Worm (Caenorhabditis elegans) whole organism, L4 larva: Measurements from ENCODE around the gene nhr-210.

Experiments
- D1046.2 ChIP-seq: fragments of 200-800 bp; sonication (Bioruptor generic); IDR thresholded peaks from 2 replicates; pipeline ENCODE4 v1.3.6; 2022; ENCODE audit warnings: missing genetic modification characterization, missing compliant biosample characterization
- F26F4.8 ChIP-seq: fragments of 200-800 bp; sonication (Bioruptor generic); conservative IDR thresholded peaks from 2 replicates; pipeline ENCODE4 v1.3.6; 2022; ENCODE audit warnings: missing genetic modification characterization, missing compliant biosample characterization
- T20F7.1 ChIP-seq: fragments of 200-800 bp; sonication (Bioruptor generic); optimal IDR thresholded peaks from 2 replicates; lab custom pipeline; 2018; ENCODE audit warnings: mild to moderate bottlenecking, missing genetic modification characterization, missing compliant biosample characterization
- Y105C5A.15 ChIP-seq: fragments of 200-800 bp; sonication (Bioruptor generic); IDR thresholded peaks from 2 replicates; pipeline ENCODE4 v1.3.6; 2022; ENCODE audit warnings: missing genetic modification characterization, missing compliant biosample characterization
- Y48G9A.11 ChIP-seq: fragments of 200-800 bp; sonication (Bioruptor generic); IDR thresholded peaks from 2 replicates; pipeline ENCODE4 v1.3.6; 2022; ENCODE audit warnings: missing genetic modification reagents, missing genetic modification characterization, missing compliant biosample characterization
- ZK546.5 ChIP-seq, 2 experiments: sonication (generic microtip); optimal IDR thresholded peaks; 2 replicates each; lab custom pipeline; 2017; ENCODE audit warnings: missing biosample characterization in 2 of 2, missing genetic modification characterization in 2 of 2
- arid-1 ChIP-seq: fragments of 200-800 bp; sonication (Bioruptor generic); conservative IDR thresholded peaks from 2 replicates; pipeline ENCODE4 v1.3.6; 2022; ENCODE audit warnings: missing genetic modification reagents, missing genetic modification characterization, missing compliant biosample characterization
- ceh-32 ChIP-seq: sonication (generic microtip); optimal IDR thresholded peaks from 2 replicates; lab custom pipeline; 2016; ENCODE audit warnings: mild to moderate bottlenecking, missing genetic modification characterization, missing compliant biosample characterization; ENCODE audit not compliant: poor library complexity
- ceh-44 ChIP-seq: fragments of 200-800 bp; sonication (Bioruptor generic); IDR thresholded peaks from 2 replicates; pipeline ENCODE4 v1.3.6; 2022; ENCODE audit warnings: missing genetic modification reagents, missing genetic modification characterization, missing compliant biosample characterization
- ceh-82 ChIP-seq: sonication (generic microtip); optimal IDR thresholded peaks from 2 replicates; lab custom pipeline; 2017; ENCODE audit warnings: missing biosample characterization, missing genetic modification characterization
- ces-1 ChIP-seq: fragments of 150-350 bp; sonication (generic microtip); optimal IDR thresholded peaks from 4 replicates; lab custom pipeline; 2014; ENCODE audit warnings: missing biosample characterization, missing genetic modification reagents, missing genetic modification characterization
- daf-12 ChIP-seq: fragments of 150-350 bp; optimal IDR thresholded peaks from 2 replicates; lab custom pipeline; 2014; ENCODE audit warnings: missing biosample characterization, missing genetic modification reagents, missing genetic modification characterization
- daf-16 ChIP-seq, 3 experiments: sonication (generic microtip); optimal IDR thresholded peaks; 2 replicates each; lab custom pipeline; 2016 to 2017; ENCODE audit warnings: missing genetic modification characterization in 3 of 3, missing genetic modification reagents in 3 of 3, mild to moderate bottlenecking in 2 of 3, missing compliant biosample characterization in 2 of 3, missing biosample characterization in 1 of 3, moderate library complexity in 1 of 3
- dmd-6 ChIP-seq: fragments of 200-800 bp; sonication (Bioruptor generic); IDR thresholded peaks from 2 replicates; pipeline ENCODE4 v1.3.6; 2022; ENCODE audit warnings: missing genetic modification reagents, missing genetic modification characterization, missing compliant biosample characterization
- dmd-8 ChIP-seq: fragments of 200-800 bp; sonication (Bioruptor generic); IDR thresholded peaks from 2 replicates; pipeline ENCODE4 v1.3.6; 2022; ENCODE audit warnings: missing genetic modification characterization, missing compliant biosample characterization
- duxl-1 ChIP-seq: sonication (generic microtip); optimal IDR thresholded peaks from 2 replicates; lab custom pipeline; 2016; ENCODE audit warnings: mild to moderate bottlenecking, missing genetic modification characterization, moderate library complexity, missing compliant biosample characterization; ENCODE audit not compliant: poor library complexity
- fos-1 ChIP-seq: fragments of 150-350 bp; optimal IDR thresholded peaks from 2 replicates; lab custom pipeline; 2014; ENCODE audit warnings: missing biosample characterization, missing genetic modification characterization
- lim-7 ChIP-seq: fragments of 200-800 bp; sonication (Bioruptor generic); IDR thresholded peaks from 2 replicates; pipeline ENCODE4 v1.3.6; 2022; ENCODE audit warnings: missing genetic modification characterization, missing compliant biosample characterization
- lin-1 ChIP-seq: fragments of 200-800 bp; sonication (Bioruptor generic); IDR thresholded peaks from 2 replicates; pipeline ENCODE4 v1.3.6; 2022; ENCODE audit warnings: missing genetic modification reagents, missing genetic modification characterization, missing compliant biosample characterization
- lin-38 ChIP-seq: fragments of 200-800 bp; sonication (Bioruptor generic); IDR thresholded peaks from 2 replicates; pipeline ENCODE4 v1.3.6; 2022; ENCODE audit warnings: missing genetic modification reagents, missing genetic modification characterization, missing compliant biosample characterization
- madf-5 ChIP-seq, 2 experiments: fragments of 200-800 bp; sonication (Bioruptor generic); IDR thresholded peaks; 2 replicates each; pipeline ENCODE4 v1.3.6; 2022; ENCODE audit warnings: missing compliant biosample characterization in 2 of 2, missing genetic modification characterization in 2 of 2
- mdt-29 ChIP-seq: fragments of 200-800 bp; sonication (Bioruptor generic); IDR thresholded peaks from 2 replicates; pipeline ENCODE4 v1.3.6; 2022; ENCODE audit warnings: missing genetic modification reagents, missing genetic modification characterization, missing compliant biosample characterization
- mxl-3 ChIP-seq: fragments of 200-800 bp; sonication (Bioruptor generic); optimal IDR thresholded peaks from 2 replicates; lab custom pipeline; 2018; ENCODE audit warnings: mild to moderate bottlenecking, missing genetic modification characterization, missing compliant biosample characterization
- nhr-10 ChIP-seq: fragments of 150-350 bp; optimal IDR thresholded peaks from 2 replicates; lab custom pipeline; 2014; ENCODE audit warnings: missing biosample characterization, missing genetic modification characterization
- nhr-102 ChIP-seq: sonication (generic microtip); optimal IDR thresholded peaks from 2 replicates; lab custom pipeline; 2016; ENCODE audit warnings: mild to moderate bottlenecking, missing genetic modification characterization, moderate library complexity, missing compliant biosample characterization
- nhr-25 ChIP-seq: sonication (generic microtip); optimal IDR thresholded peaks from 2 replicates; lab custom pipeline; 2017; ENCODE audit warnings: missing genetic modification characterization, mild to moderate bottlenecking, missing compliant biosample characterization, antibody characterized with exemption, moderate library complexity, borderline replicate concordance; ENCODE audit not compliant: insufficient read depth
- nhr-28 ChIP-seq: fragments of 150-350 bp; optimal IDR thresholded peaks from 2 replicates; lab custom pipeline; 2014; ENCODE audit warnings: missing biosample characterization, missing genetic modification characterization
- nhr-48 ChIP-seq: sonication (generic microtip); optimal IDR thresholded peaks from 2 replicates; lab custom pipeline; 2016; ENCODE audit warnings: mild to moderate bottlenecking, missing genetic modification characterization, missing compliant biosample characterization
- nhr-6 ChIP-seq: fragments of 150-350 bp; optimal IDR thresholded peaks from 2 replicates; lab custom pipeline; 2014; ENCODE audit warnings: missing biosample characterization, missing genetic modification characterization
- pha-4 ChIP-seq, 2 experiments: fragments of 150-350 bp in 1 of 2; fragments of 200-800 bp in 1 of 2; sonication (Bioruptor generic) in 1 of 2; IDR thresholded peaks in 1 of 2; optimal IDR thresholded peaks in 1 of 2; 2 replicates each; pipeline versions ENCODE4 v1.3.6 to Lab custom; 2014 to 2022; ENCODE audit warnings: missing genetic modification characterization in 2 of 2, missing genetic modification reagents in 2 of 2, missing biosample characterization in 1 of 2, missing compliant biosample characterization in 1 of 2
- php-3 ChIP-seq: fragments of 200-800 bp; sonication (Bioruptor generic); IDR thresholded peaks from 2 replicates; pipeline ENCODE4 v1.3.6; 2022; ENCODE audit warnings: missing genetic modification reagents, missing genetic modification characterization, missing compliant biosample characterization
- pqm-1 ChIP-seq: sonication (generic microtip); optimal IDR thresholded peaks from 2 replicates; lab custom pipeline; 2017; ENCODE audit warnings: missing biosample characterization, missing genetic modification characterization
- snpc-4 ChIP-seq: fragments of 150-350 bp; optimal IDR thresholded peaks from 2 replicates; lab custom pipeline; 2014; ENCODE audit warnings: missing biosample characterization, missing genetic modification characterization
- spr-1 ChIP-seq: sonication (generic microtip); optimal IDR thresholded peaks from 2 replicates; lab custom pipeline; 2016; ENCODE audit warnings: mild to moderate bottlenecking, missing genetic modification characterization, missing compliant biosample characterization
- vab-7 ChIP-seq: fragments of 200-800 bp; sonication (Bioruptor generic); IDR thresholded peaks from 2 replicates; pipeline ENCODE4 v1.3.6; 2022; ENCODE audit warnings: missing genetic modification reagents, missing genetic modification characterization, missing compliant biosample characterization
- zip-2 ChIP-seq: fragments of 150-350 bp; optimal IDR thresholded peaks from 2 replicates; lab custom pipeline; 2014; ENCODE audit warnings: missing biosample characterization, missing genetic modification characterization
- ztf-11 ChIP-seq: fragments of 150-350 bp; optimal IDR thresholded peaks from 2 replicates; lab custom pipeline; 2014; ENCODE audit warnings: missing biosample characterization, missing genetic modification characterization

The nhr-210 gene

ce11 chrV:519445-519844 is at the start of gene nhr-210:
TSS of gene nhr-210 (minus strand) at chrV:519545.
- TF ChIP-seq dmd-8: no peak
- TF ChIP-seq lim-7 (GFP tag; lab: Robert Waterston, UW): no peak
- no peak for TF ChIP-seq pha-4 (GFP tag; IDR thresholded peaks at IDR 0.05; lab: Robert Waterston, UW)
- no peak for TF ChIP-seq pha-4 (tag; optimal IDR thresholded peaks at IDR 0.05; lab: Kevin White, UChicago)
- no peak for TF ChIP-seq daf-16 (GFP tag; optimal IDR thresholded peaks at IDR 0.05; lab: Kevin White, UChicago)
- no peak for TF ChIP-seq daf-16 (tag; optimal IDR thresholded peaks at IDR 0.05; lab: Kevin White, UChicago)
- TF ChIP-seq mdt-29 (GFP tag; lab: Robert Waterston, UW): no peak
- TF ChIP-seq nhr-102 (tag; lab: Kevin White, UChicago): peak; percentile 77
- TF ChIP-seq pqm-1 (tag; lab: Kevin White, UChicago): peak; percentile 12
- peak; percentile 36 for TF ChIP-seq nhr-28 (tag; lab: Kevin White, UChicago)
- TF ChIP-seq zip-2 (tag; lab: Kevin White, UChicago): no peak
- TF ChIP-seq Y48G9A.11 (GFP tag; lab: Robert Waterston, UW): no peak
- TF ChIP-seq madf-5 (GFP tag; IDR thresholded peaks at IDR 0.05; lab: Robert Waterston, UW): no peak
- TF ChIP-seq snpc-4 (tag; lab: Kevin White, UChicago): no peak
- no peak for TF ChIP-seq ZK546.5 (tag; optimal IDR thresholded peaks at IDR 0.05; lab: Kevin White, UChicago)
- no peak for TF ChIP-seq ces-1 (GFP tag; lab: Kevin White, UChicago)
- TF ChIP-seq nhr-25: no peak
- no peak for TF ChIP-seq ceh-82
- TF ChIP-seq Y105C5A.15 (GFP tag; lab: Robert Waterston, UW): no peak

- TF ChIP-seq ceh-32 (no peak), fos-1 (tag; lab: Kevin White, UChicago) (no peak), duxl-1 (no peak), snpc-4 (tag; lab: Kevin White, UChicago) (no peak), spr-1 (tag; lab: Kevin White, UChicago) (no peak), lin-38 (GFP tag; lab: Robert Waterston, UW) (no peak), nhr-6 (tag; lab: Kevin White, UChicago) (no peak), ztf-11 (tag; lab: Kevin White, UChicago) (no peak), dmd-6 (GFP tag; lab: Robert Waterston, UW) (no peak), madf-5 (GFP tag; IDR thresholded peaks at IDR 0.05; lab: Robert Waterston, UW) (no peak), D1046.2 (GFP tag; lab: Robert Waterston, UW) (no peak), ces-1 (GFP tag; lab: Kevin White, UChicago) (no peak)
Observed at ce11 chrV:568105-568504, 48.8 kb upstream of the nhr-210 start, which contains the start of gene sri-72. TSS of gene sri-72 (minus strand) at chrV:568205.

ce11 chrV:565984-566383 is 46.6 kb upstream of the nhr-210 start, which contains the start of gene sri-73:
TSS of gene sri-73 (minus strand) at chrV:566084.
- no peak for TF ChIP-seq daf-12 (tag; lab: Kevin White, UChicago)

- no peak for TF ChIP-seq ceh-44 (GFP tag; lab: Robert Waterston, UW)
- TF ChIP-seq dmd-6 (GFP tag; lab: Robert Waterston, UW): no peak
- no peak for TF ChIP-seq lin-1
- TF ChIP-seq duxl-1: no peak
- TF ChIP-seq nhr-48 (tag; lab: Kevin White, UChicago): no peak
- no peak for TF ChIP-seq vab-7 (GFP tag; lab: Robert Waterston, UW)
- no peak for TF ChIP-seq D1046.2 (GFP tag; lab: Robert Waterston, UW)
- no peak for TF ChIP-seq nhr-25
- no peak for TF ChIP-seq arid-1
- TF ChIP-seq nhr-10: no peak
- no peak for TF ChIP-seq mxl-3 (GFP tag; lab: Kevin White, UChicago)
- TF ChIP-seq spr-1 (tag; lab: Kevin White, UChicago): no peak
- TF ChIP-seq daf-16 (GFP tag; optimal IDR thresholded peaks at IDR 0.05; lab: Kevin White, UChicago): no peak
- TF ChIP-seq daf-16 (tag; optimal IDR thresholded peaks at IDR 0.05; lab: Kevin White, UChicago): no peak
- no peak for TF ChIP-seq T20F7.1 (GFP tag; lab: Kevin White, UChicago)
- no peak for TF ChIP-seq php-3 (GFP tag; lab: Robert Waterston, UW)
- no peak for TF ChIP-seq F26F4.8
Observed at ce11 chrV:562834-563233, 43.5 kb upstream of the nhr-210 start, which contains the start of gene C14C6.2. TSS of gene C14C6.2 (plus strand) at chrV:563134.
